Fruit fly (Drosophila melanogaster) Kc167 (cell line): ENCODE data around the gene CG7985.

Experiments used
- Myc ChIP-seq: fragments of >200 bp; optimal IDR thresholded peaks from 2 replicates; lab custom pipeline; 2017; ENCODE audit warnings: missing external identifiers
- Sin3A ChIP-seq: fragments of >200 bp; optimal IDR thresholded peaks from 2 replicates; lab custom pipeline; 2018; ENCODE audit warnings: missing external identifiers
- h ChIP-seq: fragments of >200 bp; optimal IDR thresholded peaks from 3 replicates; lab custom pipeline; 2018; ENCODE audit warnings: missing external identifiers
- insv ChIP-seq: fragments of >200 bp; optimal IDR thresholded peaks from 3 replicates; lab custom pipeline; 2018; ENCODE audit warnings: missing external identifiers
- psq ChIP-seq: fragments of >200 bp; optimal IDR thresholded peaks from 2 replicates; lab custom pipeline; 2017; ENCODE audit warnings: missing external identifiers
- ttk ChIP-seq: sonication (Bioruptor generic); optimal IDR thresholded peaks from 2 replicates; lab custom pipeline; 2017; ENCODE audit warnings: missing external identifiers

The CG7985 gene

DNA sequence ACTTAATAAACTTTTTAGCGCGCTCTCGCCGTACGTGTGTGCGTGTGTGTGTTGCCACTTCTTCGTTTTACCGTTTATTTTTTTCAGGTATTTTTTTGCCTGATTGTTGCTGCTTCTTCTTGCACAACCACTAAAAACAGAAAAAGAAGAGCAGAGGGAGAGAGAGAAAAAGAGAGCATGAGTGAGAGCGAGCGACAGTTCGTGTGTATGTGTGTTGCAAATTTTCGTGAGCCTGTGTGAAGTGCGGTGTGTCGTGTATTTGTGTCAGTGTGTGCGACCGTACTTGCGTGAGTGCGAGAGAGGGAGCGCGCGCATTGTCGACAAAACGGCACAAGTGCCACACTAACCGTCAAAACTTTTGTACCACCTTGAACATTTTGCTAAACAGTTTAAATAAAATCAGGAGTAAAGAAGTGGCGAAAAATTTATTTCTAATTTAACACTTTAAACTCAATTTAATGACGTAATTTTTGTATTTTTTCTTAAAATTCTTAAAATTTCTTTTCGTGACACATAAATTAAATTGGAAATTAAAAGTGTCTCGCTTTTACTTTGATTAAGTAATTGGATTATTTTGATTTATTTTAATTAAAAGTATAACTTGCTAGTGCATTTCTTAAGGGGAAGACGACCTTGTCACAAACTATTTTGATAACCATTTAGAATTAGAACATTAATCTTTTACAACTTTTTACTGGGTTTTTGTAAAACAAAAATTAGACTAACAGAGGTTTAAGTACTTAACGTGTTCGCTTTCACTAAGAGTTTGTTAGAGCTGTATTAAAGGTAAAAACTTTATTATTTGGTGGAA, 2.5 kb upstream of the CG7985 start:
- TF ChIP-seq insv (lab: Kevin White, UChicago): no peak
- TF ChIP-seq ttk (lab: Kevin White, UChicago): no peak
- no peak for TF ChIP-seq Sin3A (lab: Kevin White, UChicago)
- no peak for TF ChIP-seq h
- no peak for TF ChIP-seq psq
- no peak for TF ChIP-seq Myc (lab: Kevin White, UChicago)

DNA sequence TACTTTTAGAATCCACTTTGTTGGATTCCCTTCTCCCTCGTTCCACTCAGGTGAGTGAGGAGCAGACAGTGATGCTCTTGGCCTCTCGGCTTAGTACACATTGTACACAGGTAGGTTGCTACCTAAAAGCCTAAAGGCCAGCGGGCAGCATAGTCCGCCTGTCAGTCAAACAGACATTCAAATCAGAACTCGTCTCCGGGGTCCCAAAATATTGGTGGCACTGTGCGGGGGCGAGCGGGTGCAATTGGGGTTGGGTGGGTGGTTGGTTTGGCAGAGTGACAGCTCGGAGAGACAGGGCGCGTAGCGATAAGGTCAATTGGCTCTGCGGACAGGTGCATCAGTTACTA, 1.9 kb upstream of the CG7985 start:
- TF ChIP-seq psq (no peak), Sin3A (lab: Kevin White, UChicago) (no peak), ttk (lab: Kevin White, UChicago) (no peak), insv (lab: Kevin White, UChicago) (no peak), h (no peak), Myc (lab: Kevin White, UChicago) (no peak)

DNA sequence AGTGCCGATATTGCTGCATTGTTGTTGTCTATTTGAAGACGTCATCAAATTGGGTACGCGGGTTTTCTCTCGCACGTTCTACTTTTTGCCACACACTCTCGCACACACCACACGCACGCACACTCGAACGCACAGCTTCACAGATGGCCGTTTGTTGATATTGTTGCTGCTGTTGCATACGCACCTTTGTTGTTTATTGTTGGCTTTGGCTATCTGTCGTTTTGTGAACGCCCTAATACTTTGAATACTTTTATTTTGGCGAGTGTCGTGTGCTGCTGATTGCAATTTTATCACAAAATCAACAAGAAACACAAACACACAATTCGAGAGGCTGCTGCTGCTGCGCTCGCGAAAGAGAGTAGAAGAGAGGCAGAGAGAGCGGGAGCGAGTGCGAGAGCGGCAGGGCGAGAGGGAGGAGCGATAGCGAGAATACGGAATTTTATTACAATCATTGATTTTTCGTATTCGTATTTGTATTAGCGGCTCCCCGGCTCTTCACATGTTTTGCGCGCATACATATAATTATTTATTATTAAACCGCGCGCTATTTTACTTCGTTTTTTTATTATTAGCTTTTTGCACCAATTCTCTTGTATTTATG, 1.0 kb upstream of the CG7985 start:
- TF ChIP-seq ttk (lab: Kevin White, UChicago) (no peak), h (no peak)

DNA sequence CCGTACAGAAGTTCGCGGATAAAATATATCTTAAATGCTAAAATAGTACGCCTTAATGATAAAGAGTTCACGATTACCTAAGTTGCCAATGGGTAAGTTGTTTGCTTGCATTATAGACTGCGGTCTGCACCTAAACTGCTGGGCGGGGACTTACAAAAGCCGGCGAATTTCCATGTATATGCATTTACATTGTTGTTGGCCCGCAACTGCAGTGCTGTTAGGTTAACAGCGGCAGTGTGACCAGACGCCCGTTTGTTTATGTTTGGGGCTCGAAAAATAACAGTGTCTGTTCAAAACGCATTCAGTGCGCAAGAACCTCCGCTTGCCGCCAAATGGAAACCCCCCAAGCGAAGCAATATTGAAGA, 210 bp downstream of the CG7985 start:
- TF ChIP-seq ttk (lab: Kevin White, UChicago) (no peak), insv (lab: Kevin White, UChicago) (no peak), h (no peak), Sin3A (lab: Kevin White, UChicago) (no peak), Myc (lab: Kevin White, UChicago) (no peak), psq (no peak)

DNA sequence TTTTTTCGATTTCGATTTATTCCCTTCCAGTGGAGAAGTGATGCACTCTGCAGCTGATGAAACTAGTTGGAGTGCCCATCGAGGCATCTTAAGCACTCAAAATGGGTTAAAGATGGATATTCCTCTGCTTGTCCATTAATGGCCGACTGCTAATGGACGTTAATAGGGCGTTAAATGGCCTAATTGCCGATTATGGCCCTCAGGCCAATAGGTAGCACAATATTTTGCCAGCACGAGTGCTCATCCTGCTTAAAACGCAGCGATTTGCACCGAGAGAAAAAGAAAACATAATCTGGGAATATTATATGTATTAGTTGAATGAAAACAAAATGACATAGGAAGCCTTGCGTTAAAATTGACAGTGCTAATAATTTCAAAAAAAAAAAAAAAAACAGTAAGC, 8.8 kb downstream of the CG7985 start, which contains the start of gene CG44158:
Gene CG44158, plus strand, starts transcription at position 301 of the 400 bp plus-strand sequence.
- TF ChIP-seq h (no peak), ttk (lab: Kevin White, UChicago) (no peak), insv (lab: Kevin White, UChicago) (no peak)

DNA sequence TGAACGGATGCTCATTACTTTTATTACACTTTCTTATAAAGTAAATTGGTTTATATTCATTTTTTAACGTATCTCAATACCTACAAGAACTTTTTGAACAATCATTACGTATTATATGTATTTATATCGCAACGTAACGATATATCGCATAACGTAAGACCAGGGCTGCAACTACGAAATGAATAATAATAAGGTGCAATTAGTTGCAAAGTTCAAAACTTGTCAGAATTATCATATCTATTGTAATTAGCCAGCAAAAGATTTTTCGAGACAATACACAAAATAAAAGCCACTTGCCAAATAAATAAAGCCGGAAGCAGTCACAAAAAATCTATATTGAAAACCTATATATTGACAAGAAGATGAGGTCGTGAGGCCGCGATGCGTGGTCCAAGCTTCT, 15.6 kb downstream of the CG7985 start:
- TF ChIP-seq h: no peak
- TF ChIP-seq ttk (lab: Kevin White, UChicago): no peak
- no peak for TF ChIP-seq psq
- no peak for TF ChIP-seq Sin3A (lab: Kevin White, UChicago)
- TF ChIP-seq Myc (lab: Kevin White, UChicago): no peak
- no peak for TF ChIP-seq insv (lab: Kevin White, UChicago)

DNA sequence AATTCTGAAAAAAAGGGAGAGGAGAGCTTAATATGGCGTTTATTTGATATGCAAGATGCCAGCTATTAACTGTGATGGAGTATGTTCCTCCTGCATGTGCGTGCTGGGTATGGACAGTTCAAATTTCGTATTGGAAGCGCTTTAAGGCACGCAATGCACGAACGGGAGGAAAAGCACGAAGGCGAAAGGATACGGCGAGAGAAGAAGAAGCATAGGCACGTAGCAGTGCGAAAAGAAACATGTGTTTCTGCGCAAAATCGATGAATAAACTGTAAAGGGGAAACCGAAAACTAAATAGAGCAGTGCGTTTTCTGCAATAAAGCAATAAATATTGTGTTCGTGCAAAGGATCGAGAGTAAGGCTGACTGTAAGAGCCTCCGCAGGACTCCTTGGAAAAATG, 16.2 kb downstream of the CG7985 start, which contains the start of gene CG14314:
Gene CG14314, plus strand, starts transcription at position 243 of the 400 bp plus-strand sequence.
- TF ChIP-seq insv (lab: Kevin White, UChicago) (no peak), Myc (lab: Kevin White, UChicago) (no peak), Sin3A (lab: Kevin White, UChicago) (no peak), h (no peak), psq (no peak), ttk (lab: Kevin White, UChicago) (no peak)

DNA sequence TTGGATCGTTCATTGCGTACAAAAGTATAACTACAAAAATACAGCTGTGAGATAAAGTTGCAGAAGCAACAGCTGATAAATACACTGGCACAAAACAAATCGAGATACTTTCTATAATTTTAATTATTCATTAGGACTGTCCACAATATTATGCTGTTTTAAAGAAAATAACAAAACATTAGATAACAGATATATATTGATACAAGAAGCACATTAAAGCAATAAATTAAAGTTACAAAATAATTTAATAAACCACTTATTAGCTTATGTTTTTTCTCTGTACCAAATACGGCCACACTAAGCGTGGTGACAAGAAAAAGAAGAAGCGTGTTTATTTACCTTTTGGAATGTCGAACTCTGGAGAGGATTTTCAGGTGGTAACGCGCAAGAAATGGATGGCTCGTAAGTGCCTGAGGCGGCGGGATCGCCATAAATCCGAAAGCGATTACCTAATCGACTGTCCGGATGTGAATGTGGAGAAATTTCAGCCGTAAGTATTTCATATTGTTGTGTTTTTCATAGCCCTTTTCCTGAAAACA, 20.6 kb downstream of the CG7985 start, which contains the start of the genes CG7988 and CG7183:
Gene CG7988, plus strand, starts transcription at position 316 of the 539 bp plus-strand sequence.
Gene CG7183, minus strand, starts transcription at position 489 of the 539 bp plus-strand sequence.
- TF ChIP-seq h: no peak
- no peak for TF ChIP-seq Myc (lab: Kevin White, UChicago)
- no peak for TF ChIP-seq Sin3A (lab: Kevin White, UChicago)
- no peak for TF ChIP-seq insv (lab: Kevin White, UChicago)
- no peak for TF ChIP-seq psq
- TF ChIP-seq ttk (lab: Kevin White, UChicago): no peak

DNA sequence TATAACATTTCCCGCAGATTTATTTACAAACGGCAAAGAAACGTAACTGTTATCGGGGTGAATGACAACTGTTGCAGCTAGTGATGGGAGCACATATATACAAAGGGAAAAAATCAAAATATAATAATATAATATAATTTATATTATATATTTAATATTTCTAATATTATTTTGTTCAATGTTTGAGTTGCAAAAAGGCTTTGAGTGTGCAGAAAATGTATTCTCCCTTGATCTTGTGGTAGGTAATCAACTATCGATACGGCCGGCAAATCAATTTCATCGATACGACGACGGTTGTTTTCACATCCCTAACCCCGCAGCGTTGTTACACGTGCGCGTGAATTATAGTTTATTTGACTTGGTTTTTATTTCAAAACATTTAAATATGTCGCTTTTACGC, 23.8 kb downstream of the CG7985 start, which contains the start of the genes mTerf5 and Non3:
Gene mTerf5, minus strand, starts transcription at position 249 of the 400 bp plus-strand sequence.
Gene Non3, plus strand, starts transcription at position 289 of the 400 bp plus-strand sequence.
- no peak for TF ChIP-seq psq
- TF ChIP-seq h: no peak

DNA sequence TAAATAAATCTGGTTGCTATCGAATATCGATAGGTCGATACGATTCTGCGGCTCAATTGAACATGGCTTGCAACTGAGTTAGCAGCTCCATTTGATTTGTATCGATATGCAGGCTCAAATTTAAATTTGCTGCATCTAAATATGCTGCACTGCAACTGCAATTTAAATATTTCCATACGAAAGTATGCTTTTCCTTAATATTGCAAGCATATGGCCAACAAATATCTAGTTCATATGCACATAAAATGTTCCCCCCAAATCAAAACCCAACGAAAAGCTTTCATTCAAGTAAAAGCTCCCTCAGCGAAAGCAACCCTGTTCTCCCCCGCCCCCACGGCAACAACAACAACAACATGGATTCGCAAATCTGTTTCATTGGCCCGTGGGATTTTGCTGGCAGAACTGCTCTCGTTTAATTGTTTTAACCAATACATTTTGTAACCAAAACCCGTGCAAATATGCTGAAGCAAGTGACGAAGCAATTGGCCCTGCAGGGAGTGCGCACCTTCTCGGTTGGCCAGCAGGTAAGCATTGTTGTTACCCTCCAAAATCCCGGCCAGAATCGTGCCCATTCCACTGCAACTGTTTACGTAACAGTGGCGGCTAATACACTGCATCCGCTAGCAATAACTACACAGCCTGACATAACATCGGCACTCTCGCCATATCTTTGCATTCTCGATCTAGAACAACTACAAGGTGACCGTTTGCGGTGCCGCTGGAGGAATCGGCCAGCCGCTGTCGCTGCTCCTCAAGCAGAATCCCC, 26.6 kb downstream of the CG7985 start, which contains the start of the genes CG7168 and Mdh2:
Gene CG7168, minus strand, starts transcription at position 40 of the 766 bp plus-strand sequence.
Gene Mdh2, plus strand, starts transcription at position 354 of the 766 bp plus-strand sequence.
- TF ChIP-seq Sin3A (lab: Kevin White, UChicago) (no peak), insv (lab: Kevin White, UChicago) (no peak), Myc (lab: Kevin White, UChicago) (no peak), h (no peak)

DNA sequence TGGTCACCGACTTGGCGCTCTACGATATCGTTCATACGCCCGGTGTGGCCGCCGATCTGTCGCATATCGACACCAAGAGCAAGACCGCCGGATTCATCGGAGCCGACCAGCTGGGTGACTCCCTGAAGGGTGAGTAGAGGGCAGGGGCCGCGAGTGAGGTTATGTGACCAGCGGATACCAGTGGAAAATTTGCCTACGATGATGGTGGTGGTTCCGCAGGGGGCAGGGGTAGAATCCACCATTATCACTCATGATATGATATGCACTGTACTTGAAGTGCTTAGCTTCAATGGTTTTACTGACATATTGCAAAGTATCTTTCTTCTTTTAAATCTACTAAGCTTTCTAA, 27.1 kb downstream of the CG7985 start:
- no peak for TF ChIP-seq psq
- TF ChIP-seq Sin3A (lab: Kevin White, UChicago): no peak
- TF ChIP-seq Myc (lab: Kevin White, UChicago): no peak
- no peak for TF ChIP-seq insv (lab: Kevin White, UChicago)
- no peak for TF ChIP-seq h

DNA sequence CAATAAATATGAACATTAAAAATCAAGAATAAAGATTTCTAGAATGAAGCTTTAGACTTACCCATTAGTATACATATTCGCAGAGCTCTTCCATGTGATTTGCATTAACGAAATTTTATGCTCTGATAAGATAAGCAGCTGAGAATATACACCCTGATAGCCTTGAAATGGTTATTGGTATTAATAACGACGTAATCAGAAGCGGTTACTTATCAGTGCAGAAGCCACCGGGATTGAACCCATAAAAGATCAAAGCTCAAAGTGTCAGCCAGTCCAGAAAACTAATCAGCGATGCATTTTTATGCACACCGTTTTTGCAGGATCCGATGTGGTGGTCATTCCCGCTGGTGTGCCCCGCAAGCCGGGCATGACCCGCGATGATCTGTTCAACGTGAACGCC, 27.7 kb downstream of the CG7985 start:
- no peak for TF ChIP-seq h
- TF ChIP-seq ttk (lab: Kevin White, UChicago): no peak
- TF ChIP-seq Myc (lab: Kevin White, UChicago): no peak
- no peak for TF ChIP-seq insv (lab: Kevin White, UChicago)
- no peak for TF ChIP-seq psq
- no peak for TF ChIP-seq Sin3A (lab: Kevin White, UChicago)
